Worm (Caenorhabditis elegans) whole organism, late embryonic: ENCODE data around the gene nex-1.

Experiments
- C08G9.2 ChIP-seq: sonication (generic microtip); optimal IDR thresholded peaks from 2 replicates; lab custom pipeline; 2016; ENCODE audit warnings: mild to moderate bottlenecking, missing genetic modification characterization, moderate library complexity, missing compliant biosample characterization
- C38D4.7 ChIP-seq: fragments of 200-800 bp; sonication (Bioruptor generic); optimal IDR thresholded peaks from 2 replicates; lab custom pipeline; 2018; ENCODE audit warnings: mild to moderate bottlenecking, missing genetic modification characterization, moderate library complexity, missing compliant biosample characterization
- F13H6.1 ChIP-seq: sonication (generic microtip); optimal IDR thresholded peaks from 2 replicates; lab custom pipeline; 2016; ENCODE audit warnings: missing genetic modification characterization, missing compliant biosample characterization
- T23F11.4 ChIP-seq: fragments of 200-800 bp; sonication (Bioruptor generic); optimal IDR thresholded peaks from 2 replicates; lab custom pipeline; 2018; ENCODE audit warnings: mild to moderate bottlenecking, missing genetic modification characterization, missing compliant biosample characterization
- ahr-1 ChIP-seq: sonication (generic microtip); optimal IDR thresholded peaks from 2 replicates; lab custom pipeline; 2016; ENCODE audit warnings: missing genetic modification characterization, missing compliant biosample characterization
- ceh-18 ChIP-seq: sonication (generic microtip); optimal IDR thresholded peaks from 2 replicates; lab custom pipeline; 2016; ENCODE audit warnings: missing genetic modification characterization, missing compliant biosample characterization
- ceh-19 ChIP-seq: fragments of 200-800 bp; sonication (Bioruptor generic); optimal IDR thresholded peaks from 2 replicates; lab custom pipeline; 2018; ENCODE audit warnings: mild to moderate bottlenecking, missing genetic modification characterization, missing compliant biosample characterization
- ceh-24 ChIP-seq: sonication (generic microtip); optimal IDR thresholded peaks from 2 replicates; lab custom pipeline; 2016; ENCODE audit warnings: mild to moderate bottlenecking, missing genetic modification characterization, missing compliant biosample characterization
- ceh-31 ChIP-seq: sonication (generic microtip); optimal IDR thresholded peaks from 2 replicates; lab custom pipeline; 2016; ENCODE audit warnings: missing genetic modification characterization, missing compliant biosample characterization
- ceh-48 ChIP-seq: sonication (generic microtip); optimal IDR thresholded peaks from 2 replicates; lab custom pipeline; 2016; ENCODE audit warnings: missing genetic modification characterization, inconsistent platforms, missing compliant biosample characterization
- ceh-6 ChIP-seq: fragments of 200-800 bp; sonication (Bioruptor generic); optimal IDR thresholded peaks from 2 replicates; lab custom pipeline; 2018; ENCODE audit warnings: mild to moderate bottlenecking, missing genetic modification characterization, missing compliant biosample characterization
- che-1 ChIP-seq: sonication (generic microtip); optimal IDR thresholded peaks from 2 replicates; lab custom pipeline; 2016; ENCODE audit warnings: mild to moderate bottlenecking, missing genetic modification characterization, missing compliant biosample characterization
- dmd-4 ChIP-seq: sonication (generic microtip); optimal IDR thresholded peaks from 2 replicates; lab custom pipeline; 2016; ENCODE audit warnings: borderline replicate concordance, missing genetic modification characterization, missing compliant biosample characterization
- elt-2 ChIP-seq: sonication (generic microtip); optimal IDR thresholded peaks from 2 replicates; lab custom pipeline; 2016; ENCODE audit warnings: missing genetic modification reagents, missing genetic modification characterization, missing compliant biosample characterization
- ets-4 ChIP-seq: sonication (generic microtip); optimal IDR thresholded peaks from 2 replicates; lab custom pipeline; 2016; ENCODE audit warnings: missing genetic modification characterization, missing compliant biosample characterization
- fax-1 ChIP-seq: sonication (generic microtip); optimal IDR thresholded peaks from 2 replicates; lab custom pipeline; 2016; ENCODE audit warnings: missing genotype, missing genetic modification characterization, missing compliant biosample characterization
- fkh-6 ChIP-seq: sonication (generic microtip); optimal IDR thresholded peaks from 2 replicates; lab custom pipeline; 2016; ENCODE audit warnings: missing genetic modification characterization, missing compliant biosample characterization
- gmeb-2 ChIP-seq: sonication (generic microtip); optimal IDR thresholded peaks from 2 replicates; lab custom pipeline; 2016; ENCODE audit warnings: missing genetic modification characterization, inconsistent platforms, missing compliant biosample characterization
- hlh-15 ChIP-seq: sonication (generic microtip); optimal IDR thresholded peaks from 2 replicates; lab custom pipeline; 2016; ENCODE audit warnings: missing genetic modification characterization, missing compliant biosample characterization
- madf-2 ChIP-seq: sonication (generic microtip); optimal IDR thresholded peaks from 2 replicates; lab custom pipeline; 2017; ENCODE audit warnings: missing genetic modification characterization, missing compliant biosample characterization
- nfya-1 ChIP-seq: sonication (generic microtip); optimal IDR thresholded peaks from 2 replicates; lab custom pipeline; 2017; ENCODE audit warnings: missing genetic modification characterization, mild to moderate bottlenecking, missing compliant biosample characterization, antibody characterized with exemption, moderate library complexity
- nhr-11 ChIP-seq: fragments of 150-350 bp; optimal IDR thresholded peaks from 2 replicates; lab custom pipeline; 2014; ENCODE audit warnings: missing biosample characterization, missing genetic modification characterization
- nhr-232 ChIP-seq: sonication (generic microtip); optimal IDR thresholded peaks from 2 replicates; lab custom pipeline; 2016; ENCODE audit warnings: missing genetic modification characterization, missing compliant biosample characterization
- npax-4 ChIP-seq: sonication (generic microtip); optimal IDR thresholded peaks from 2 replicates; lab custom pipeline; 2016; ENCODE audit warnings: missing genetic modification characterization, missing compliant biosample characterization
- pag-3 ChIP-seq: sonication (generic microtip); optimal IDR thresholded peaks from 2 replicates; lab custom pipeline; 2016; ENCODE audit warnings: missing compliant biosample characterization, missing genetic modification characterization, borderline replicate concordance
- pax-1 ChIP-seq: fragments of 150-350 bp; optimal IDR thresholded peaks from 2 replicates; lab custom pipeline; 2014; ENCODE audit warnings: missing biosample characterization, missing genetic modification characterization
- pha-2 ChIP-seq: sonication (generic microtip); optimal IDR thresholded peaks from 2 replicates; lab custom pipeline; 2017; ENCODE audit warnings: mild to moderate bottlenecking, missing genetic modification characterization, missing compliant biosample characterization
- pha-4 ChIP-seq: fragments of 150-350 bp; optimal IDR thresholded peaks from 2 replicates; lab custom pipeline; 2018; ENCODE audit warnings: missing biosample characterization, missing genetic modification reagents, missing genetic modification characterization
- ref-2 ChIP-seq: sonication (generic microtip); optimal IDR thresholded peaks from 2 replicates; lab custom pipeline; 2016; ENCODE audit warnings: missing genetic modification characterization, missing compliant biosample characterization
- rnt-1 ChIP-seq: sonication (generic microtip); optimal IDR thresholded peaks from 2 replicates; lab custom pipeline; 2016; ENCODE audit warnings: missing genetic modification characterization, missing compliant biosample characterization
- sox-2 ChIP-seq: fragments of 200-800 bp; sonication (Bioruptor generic); IDR thresholded peaks from 2 replicates; pipeline ENCODE4 v1.3.6; 2022; ENCODE audit warnings: missing genetic modification reagents, missing genetic modification characterization, missing compliant biosample characterization
- syd-9 ChIP-seq: sonication (generic microtip); optimal IDR thresholded peaks from 2 replicates; lab custom pipeline; 2016; ENCODE audit warnings: mild to moderate bottlenecking, missing genetic modification characterization, moderate library complexity, missing compliant biosample characterization
- tbx-7 ChIP-seq: sonication (generic microtip); optimal IDR thresholded peaks from 2 replicates; lab custom pipeline; 2016; ENCODE audit warnings: missing genotype, missing genetic modification characterization, missing compliant biosample characterization
- ttx-3 ChIP-seq: sonication (generic microtip); optimal IDR thresholded peaks from 2 replicates; lab custom pipeline; 2016; ENCODE audit warnings: missing genetic modification reagents, missing genetic modification characterization, missing compliant biosample characterization
- unc-42 ChIP-seq: sonication (generic microtip); optimal IDR thresholded peaks from 2 replicates; lab custom pipeline; 2016; ENCODE audit warnings: missing genotype, missing genetic modification characterization, missing compliant biosample characterization
- unc-55 ChIP-seq: sonication (generic microtip); optimal IDR thresholded peaks from 2 replicates; lab custom pipeline; 2017; ENCODE audit warnings: missing biosample characterization, missing genetic modification reagents, missing genetic modification characterization

The nex-1 gene

ce11 chrIII:5202641-5203040 lies 22.8 kb upstream of the nex-1 start (continued):
- TF ChIP-seq dmd-4 = no peak
- no peak for TF ChIP-seq ceh-24 (tag; lab: Kevin White, UChicago)
- peak; percentile 20 for TF ChIP-seq ceh-18 (tag; lab: Kevin White, UChicago)
- no peak for TF ChIP-seq unc-42 (tag; lab: Kevin White, UChicago)
- no peak for TF ChIP-seq pha-2 (tag; lab: Kevin White, UChicago)
- TF ChIP-seq nhr-232 (tag; lab: Kevin White, UChicago) = no peak
- no peak for TF ChIP-seq ceh-31
- TF ChIP-seq nfya-1 (tag; lab: Kevin White, UChicago) = peak; percentile 66
- TF ChIP-seq ets-4 (tag; lab: Kevin White, UChicago) = peak; percentile 34
- no peak for TF ChIP-seq C08G9.2 (tag; lab: Kevin White, UChicago)
- no peak for TF ChIP-seq madf-2 (tag; lab: Kevin White, UChicago)
- TF ChIP-seq unc-55 (GFP tag; lab: Kevin White, UChicago) = no peak
- TF ChIP-seq, all 69 proteins: peak for 4

ce11 chrIII:5203310-5203709 lies 22.1 kb upstream of the nex-1 start:
- TF ChIP-seq elt-2 = no peak
- no peak for TF ChIP-seq F13H6.1 (tag; lab: Kevin White, UChicago)
- no peak for TF ChIP-seq pha-2 (tag; lab: Kevin White, UChicago)
- TF ChIP-seq ceh-31 = no peak
- TF ChIP-seq pax-1 (tag; lab: Kevin White, UChicago) = no peak
- no peak for TF ChIP-seq unc-42 (tag; lab: Kevin White, UChicago)
- TF ChIP-seq C08G9.2 (tag; lab: Kevin White, UChicago) = no peak
- no peak for TF ChIP-seq che-1 (tag; lab: Kevin White, UChicago)
- no peak for TF ChIP-seq madf-2 (tag; lab: Kevin White, UChicago)
- TF ChIP-seq ttx-3 = no peak
- TF ChIP-seq ceh-6 (GFP tag; lab: Kevin White, UChicago) = no peak
- no peak for TF ChIP-seq pag-3 (tag; lab: Kevin White, UChicago)
- TF ChIP-seq hlh-15 (tag; lab: Kevin White, UChicago) = no peak
- TF ChIP-seq tbx-7 (tag; lab: Kevin White, UChicago) = no peak
- TF ChIP-seq ahr-1 (tag; lab: Kevin White, UChicago) = no peak

ce11 chrIII:5206861-5207414 lies 18.5 kb upstream of the nex-1 start, which contains the start of gene morc-1:
Gene morc-1, minus strand, starts transcription at chrIII:5206911.
- TF ChIP-seq ceh-48 (tag; lab: Kevin White, UChicago) (no peak), C38D4.7 (GFP tag; lab: Kevin White, UChicago) (peak; percentile 7)

- TF ChIP-seq nhr-11 (tag; lab: Kevin White, UChicago) (no peak), C38D4.7 (GFP tag; lab: Kevin White, UChicago) (no peak), ref-2 (no peak), npax-4 (tag; lab: Kevin White, UChicago) (no peak), nhr-232 (tag; lab: Kevin White, UChicago) (no peak), T23F11.4 (GFP tag; lab: Kevin White, UChicago) (no peak), che-1 (tag; lab: Kevin White, UChicago) (no peak), gmeb-2 (tag; lab: Kevin White, UChicago) (no peak), rnt-1 (tag; lab: Kevin White, UChicago) (no peak), fax-1 (no peak), fkh-6 (no peak), syd-9 (no peak), sox-2 (GFP tag; lab: Robert Waterston, UW) (no peak), ceh-19 (GFP tag; lab: Kevin White, UChicago) (no peak), C08G9.2 (tag; lab: Kevin White, UChicago) (no peak), pha-4 (tag; lab: Kevin White, UChicago) (no peak), ceh-31 (no peak), pax-1 (tag; lab: Kevin White, UChicago) (no peak)
These were observed 16.4 kb upstream of the nex-1 start, which contains the start of gene syx-16 for ce11 chrIII:5208992-5209391. Gene syx-16, minus strand, starts transcription at chrIII:5209109.
